Fruit fly (Drosophila melanogaster): ENCODE data around the gene CG32751.

The CG32751 gene

DNA sequence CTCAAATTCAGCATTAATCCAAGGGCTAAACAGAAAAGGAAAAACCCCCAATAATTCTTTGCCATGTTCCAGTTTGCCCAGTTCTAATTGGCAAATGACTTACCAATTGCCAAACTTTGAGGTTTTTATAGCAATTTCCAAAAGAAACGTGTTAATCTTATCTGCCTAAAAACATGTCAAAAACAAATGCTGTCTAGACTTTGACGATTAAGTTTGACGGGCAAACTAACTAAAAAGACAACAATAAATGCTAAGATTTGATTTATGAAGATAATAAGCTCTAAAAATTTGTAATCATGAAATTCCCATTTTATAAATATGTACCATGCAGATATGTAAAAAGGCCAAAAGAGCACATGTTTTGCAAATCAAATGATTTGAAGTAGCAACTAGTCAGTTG is at the start of gene CG32751:
Gene CG32751 (minus strand): TSS at position 101 of the 400 bp plus-strand sequence.
- TF ChIP-seq Sin3A (optimal IDR thresholded peaks at IDR 0.05) (no peak), psq (optimal IDR thresholded peaks at IDR 0.05) (no peak), insv (optimal IDR thresholded peaks at IDR 0.05) (no peak), ttk (optimal IDR thresholded peaks at IDR 0.05) (no peak)

DNA sequence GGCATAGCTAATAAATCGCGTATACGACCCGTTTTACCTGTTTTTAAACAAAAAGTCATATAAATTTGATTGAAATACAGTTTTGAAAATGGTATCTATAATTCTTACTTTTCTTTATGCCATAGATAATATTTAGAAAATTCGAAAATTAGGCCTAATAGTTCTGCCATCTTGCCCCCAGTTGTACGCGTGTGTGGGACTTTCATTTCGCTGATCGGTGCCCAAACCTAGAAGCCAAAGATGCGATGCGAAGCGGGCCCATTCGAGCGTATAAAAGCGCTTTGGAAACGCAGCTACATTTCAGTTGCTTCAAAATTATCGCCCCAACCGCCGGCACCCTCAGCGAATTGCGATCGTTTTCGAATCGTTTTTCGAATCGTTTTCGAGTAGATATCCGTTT is 38.6 kb upstream of the CG32751 start, which contains the start of gene CG14445:
Gene CG14445 (plus strand): TSS at position 301 of the 400 bp plus-strand sequence.
- TF ChIP-seq psq (optimal IDR thresholded peaks at IDR 0.05) (no peak), insv (optimal IDR thresholded peaks at IDR 0.05) (no peak)

DNA sequence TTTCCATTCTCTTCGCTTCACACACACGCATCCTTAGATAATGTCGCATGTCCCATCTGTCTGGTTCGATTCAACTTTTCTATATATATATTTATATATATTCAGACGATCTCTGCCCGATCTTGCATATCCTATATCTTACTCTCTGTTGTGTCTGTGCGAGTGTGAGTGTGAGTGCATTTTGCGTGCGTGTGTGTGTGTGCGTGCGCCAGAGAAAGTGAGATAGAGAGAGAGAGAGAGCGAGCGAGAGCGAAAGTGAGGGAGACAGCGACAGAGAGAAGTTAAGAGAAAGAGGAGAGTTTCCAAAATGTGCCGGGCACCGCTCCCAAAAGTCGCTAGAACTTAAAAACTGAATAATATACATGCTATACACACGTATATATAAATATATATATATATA is 33.3 kb upstream of the CG32751 start:
- TF ChIP-seq h (optimal IDR thresholded peaks at IDR 0.05) (no peak), Myc (optimal IDR thresholded peaks at IDR 0.05) (no peak), insv (optimal IDR thresholded peaks at IDR 0.05) (no peak), Sin3A (optimal IDR thresholded peaks at IDR 0.05) (no peak), psq (optimal IDR thresholded peaks at IDR 0.05) (no peak), ttk (optimal IDR thresholded peaks at IDR 0.05) (no peak)

DNA sequence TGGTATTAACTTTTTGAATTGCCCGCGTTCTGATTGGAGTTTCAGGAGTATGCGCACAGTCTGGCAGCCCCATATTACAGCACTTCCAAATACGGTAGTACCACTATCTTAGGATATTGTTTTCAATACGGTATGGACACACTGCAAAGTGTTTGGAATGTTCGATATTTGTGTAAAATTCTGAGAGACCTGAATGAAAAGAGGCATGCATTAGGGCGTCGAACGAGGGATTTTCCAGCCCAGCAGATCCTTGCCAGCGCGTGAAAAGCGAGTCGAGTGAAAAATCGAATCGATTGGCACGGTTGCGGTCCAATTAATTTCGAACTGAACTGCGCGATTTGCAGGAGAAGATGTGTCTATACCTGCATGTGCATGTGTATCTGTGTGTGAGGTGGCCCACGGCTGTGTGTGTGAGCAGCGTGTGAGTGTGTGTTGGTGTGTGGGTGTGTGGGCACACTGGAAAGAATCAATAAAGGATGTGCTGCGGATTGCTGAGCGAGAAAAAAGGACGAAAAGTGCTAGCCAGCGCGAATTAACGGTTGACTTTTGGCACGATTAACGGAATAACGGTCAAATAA is 27.1 kb upstream of the CG32751 start, which contains the start of gene dtn:
Gene dtn (plus strand): TSS at position 176 of the 578 bp plus-strand sequence.
- no peak for TF ChIP-seq h (optimal IDR thresholded peaks at IDR 0.05)
- TF ChIP-seq insv (optimal IDR thresholded peaks at IDR 0.05) = no peak

DNA sequence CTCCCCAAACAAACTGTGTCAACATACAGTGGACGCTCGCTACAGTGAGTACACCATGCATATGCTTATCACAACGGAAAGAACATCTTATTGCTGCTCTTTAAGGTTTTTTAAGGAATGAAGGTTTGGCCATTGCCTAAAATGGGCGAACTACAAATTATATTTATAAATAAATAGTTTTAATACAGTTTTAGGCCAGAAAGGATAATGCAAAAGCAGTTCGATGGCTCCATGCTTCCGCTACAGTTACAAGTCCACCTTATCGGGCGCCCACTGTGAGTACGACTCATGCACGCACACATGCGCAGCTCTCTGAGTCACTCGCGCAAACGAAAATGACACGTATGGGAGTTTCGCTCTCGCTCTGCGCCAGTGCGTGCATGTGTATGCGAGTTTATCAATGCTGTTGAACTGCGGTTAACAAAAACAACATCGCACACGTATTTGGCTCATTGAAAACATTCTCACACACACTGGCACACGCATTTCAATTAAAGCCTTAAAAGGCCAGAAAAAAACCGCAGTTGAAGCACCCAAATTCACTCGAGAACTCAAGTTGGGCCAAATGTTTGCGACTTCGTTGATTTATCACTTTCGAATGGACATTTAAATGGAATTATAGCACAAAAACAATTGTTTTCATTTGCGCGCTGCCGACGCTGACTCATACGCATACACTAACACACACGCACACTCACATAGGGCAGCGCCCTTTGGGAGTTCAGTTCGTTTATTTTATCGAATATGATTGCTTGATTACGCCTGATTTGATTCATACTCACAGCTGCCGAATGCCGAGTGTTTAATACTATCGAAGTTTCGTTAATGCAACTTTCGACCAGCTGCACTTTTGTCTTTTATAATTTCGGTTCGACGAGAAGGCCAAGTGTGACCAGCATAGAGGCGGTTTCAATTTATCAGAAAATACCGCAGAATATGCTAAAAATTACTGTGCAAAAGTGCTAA is 26.1 kb upstream of the CG32751 start, which contains the start of gene sqh:
Gene sqh (minus strand): TSS at position 916 of the 966 bp plus-strand sequence.
- TF ChIP-seq psq (optimal IDR thresholded peaks at IDR 0.05) (no peak), Myc (optimal IDR thresholded peaks at IDR 0.05) (no peak)

DNA sequence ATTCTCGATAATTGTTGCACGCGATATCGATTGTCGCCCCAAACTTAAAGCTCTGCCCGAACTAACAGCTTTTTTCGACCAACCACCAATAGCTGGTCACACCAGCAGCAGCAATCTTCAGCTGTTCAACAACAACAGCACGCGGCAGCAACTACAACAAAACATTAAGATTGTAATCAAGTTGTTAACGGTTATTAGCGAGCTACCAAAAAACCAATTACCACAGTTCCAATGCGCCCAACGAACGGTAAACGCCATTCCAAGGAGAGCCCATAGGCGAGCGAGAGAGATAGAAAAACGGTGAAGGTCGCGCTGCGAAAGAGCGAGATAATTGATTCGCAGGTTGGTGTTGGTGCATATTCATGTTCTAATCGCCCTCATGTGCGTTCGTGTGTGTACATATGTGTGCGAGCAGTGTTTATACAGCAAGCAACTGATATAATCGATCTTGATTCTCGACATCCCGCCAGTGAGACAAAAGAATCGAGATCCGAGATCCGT is 21.4 kb upstream of the CG32751 start, which contains the start of gene Efr:
Gene Efr (plus strand): TSS at position 113 of the 501 bp plus-strand sequence.
- TF ChIP-seq psq (optimal IDR thresholded peaks at IDR 0.05) = no peak
- no peak for TF ChIP-seq h (optimal IDR thresholded peaks at IDR 0.05)
- no peak for TF ChIP-seq ttk (optimal IDR thresholded peaks at IDR 0.05)
- TF ChIP-seq Myc (optimal IDR thresholded peaks at IDR 0.05) = no peak
- TF ChIP-seq insv (optimal IDR thresholded peaks at IDR 0.05) = no peak
- TF ChIP-seq Sin3A (optimal IDR thresholded peaks at IDR 0.05) = no peak

DNA sequence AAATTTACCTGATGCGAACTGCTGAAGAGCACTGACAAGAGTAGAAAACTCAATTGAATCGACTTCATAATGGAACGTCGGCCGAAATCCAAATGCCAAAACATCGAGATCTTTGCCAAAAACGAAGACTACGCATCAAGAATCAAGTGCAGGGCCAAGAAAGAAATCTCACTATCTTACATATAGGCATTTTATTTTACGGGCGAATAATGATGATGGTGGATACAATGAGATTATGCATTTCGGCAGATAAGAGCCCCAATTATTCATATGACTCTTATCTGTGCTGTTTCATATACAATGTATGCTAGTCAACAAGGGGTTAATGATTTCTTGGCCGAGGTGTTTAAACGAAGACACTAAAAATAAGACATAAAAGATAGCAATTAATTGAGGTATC is 20.8 kb upstream of the CG32751 start, which contains the start of gene Btnd:
Gene Btnd (minus strand): TSS at position 101 of the 400 bp plus-strand sequence.
- TF ChIP-seq Myc (optimal IDR thresholded peaks at IDR 0.05) (no peak), ttk (optimal IDR thresholded peaks at IDR 0.05) (no peak), insv (optimal IDR thresholded peaks at IDR 0.05) (no peak), h (optimal IDR thresholded peaks at IDR 0.05) (no peak), psq (optimal IDR thresholded peaks at IDR 0.05) (no peak), Sin3A (optimal IDR thresholded peaks at IDR 0.05) (no peak)

DNA sequence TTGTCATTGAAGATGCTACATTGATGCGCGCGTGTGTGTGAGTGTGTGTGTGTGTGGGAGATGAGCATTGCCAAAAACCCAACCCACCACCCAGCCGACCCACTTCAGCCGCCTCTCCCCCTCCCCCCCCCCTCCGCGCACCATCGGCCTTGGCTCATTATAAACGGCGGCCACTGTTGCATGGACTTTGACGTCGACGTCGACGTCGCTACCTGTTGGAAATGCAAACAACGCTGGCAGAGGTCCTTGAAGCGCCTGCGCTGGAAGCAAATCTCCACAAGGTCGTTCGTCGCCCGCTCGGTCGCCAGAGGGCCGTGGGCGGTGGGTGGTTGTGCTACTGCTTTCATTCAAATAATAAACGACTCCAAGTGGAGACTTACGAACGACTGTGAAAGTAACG is 18.2 kb upstream of the CG32751 start:
- TF ChIP-seq ttk (optimal IDR thresholded peaks at IDR 0.05) (no peak), h (optimal IDR thresholded peaks at IDR 0.05) (no peak), Myc (optimal IDR thresholded peaks at IDR 0.05) (no peak), psq (optimal IDR thresholded peaks at IDR 0.05) (no peak), Sin3A (optimal IDR thresholded peaks at IDR 0.05) (no peak), insv (optimal IDR thresholded peaks at IDR 0.05) (no peak)

DNA sequence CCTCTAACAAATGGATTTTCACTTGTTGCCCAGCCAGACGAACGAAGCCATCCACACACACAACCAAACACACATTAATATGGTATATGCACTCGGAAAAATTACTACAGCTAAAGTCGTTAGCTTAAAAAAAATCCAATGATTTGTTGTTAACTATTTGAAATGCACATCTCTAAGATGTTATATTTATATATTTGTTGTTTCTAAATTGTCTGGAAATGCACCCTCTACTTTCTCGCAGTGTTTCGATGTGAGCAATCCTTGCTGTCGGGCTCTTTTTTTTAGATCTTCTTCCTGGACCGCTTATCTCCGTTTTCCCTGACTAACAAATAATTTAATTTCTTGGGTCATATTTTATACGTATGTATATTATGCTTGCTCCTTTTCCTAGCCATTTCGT is 6.6 kb upstream of the CG32751 start:
- TF ChIP-seq Sin3A (optimal IDR thresholded peaks at IDR 0.05) (no peak), Myc (optimal IDR thresholded peaks at IDR 0.05) (no peak), insv (optimal IDR thresholded peaks at IDR 0.05) (no peak), ttk (optimal IDR thresholded peaks at IDR 0.05) (no peak), psq (optimal IDR thresholded peaks at IDR 0.05) (no peak), h (optimal IDR thresholded peaks at IDR 0.05) (no peak)

DNA sequence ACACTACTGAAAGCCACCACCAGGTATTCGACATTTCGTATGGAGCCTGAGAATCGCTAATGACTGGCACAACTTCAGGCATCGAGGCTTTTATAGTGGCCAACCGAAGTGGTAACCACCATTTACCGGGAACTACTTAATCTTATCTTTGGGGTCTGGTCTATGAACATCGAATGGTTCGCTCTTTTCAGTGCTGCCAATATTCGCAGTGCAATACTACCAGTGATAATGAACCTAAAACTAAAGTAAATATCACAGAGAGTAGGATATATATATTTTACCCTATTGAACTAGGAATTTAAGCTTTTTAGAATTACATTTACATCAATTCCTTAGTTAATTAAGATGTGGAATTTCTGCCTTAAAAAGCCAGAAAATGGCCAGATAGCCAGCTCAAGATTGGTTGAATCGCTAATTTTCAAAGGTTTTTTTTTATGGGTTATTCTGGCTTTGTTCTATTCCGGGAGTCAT is 4.1 kb upstream of the CG32751 start, which contains the start of gene vanin-like:
Gene vanin-like (minus strand): TSS at position 51 of the 471 bp plus-strand sequence.
- TF ChIP-seq psq (optimal IDR thresholded peaks at IDR 0.05) (no peak), ttk (optimal IDR thresholded peaks at IDR 0.05) (no peak), insv (optimal IDR thresholded peaks at IDR 0.05) (no peak)

DNA sequence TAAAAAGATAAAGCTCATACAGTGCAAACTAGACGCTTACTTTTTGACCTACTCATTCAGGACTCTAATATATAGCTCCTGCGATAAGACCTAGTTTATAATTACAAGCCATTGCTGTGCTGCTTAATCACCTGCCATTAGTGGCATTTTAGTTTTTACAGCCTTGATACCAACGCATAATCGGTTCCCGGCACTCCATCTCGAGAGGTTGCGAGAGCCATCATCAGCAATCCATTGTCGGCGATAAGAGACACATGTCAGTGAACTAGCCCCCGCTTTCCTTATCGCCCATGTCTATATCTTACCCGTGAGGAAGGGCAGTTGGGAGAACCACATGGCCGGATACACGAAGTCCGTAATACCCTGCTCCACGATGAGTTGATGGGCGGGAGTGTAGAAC is 3.0 kb upstream of the CG32751 start:
- TF ChIP-seq insv (optimal IDR thresholded peaks at IDR 0.05) (no peak), Sin3A (optimal IDR thresholded peaks at IDR 0.05) (no peak), Myc (optimal IDR thresholded peaks at IDR 0.05) (no peak), psq (optimal IDR thresholded peaks at IDR 0.05) (no peak), ttk (optimal IDR thresholded peaks at IDR 0.05) (no peak), h (optimal IDR thresholded peaks at IDR 0.05) (no peak)

DNA sequence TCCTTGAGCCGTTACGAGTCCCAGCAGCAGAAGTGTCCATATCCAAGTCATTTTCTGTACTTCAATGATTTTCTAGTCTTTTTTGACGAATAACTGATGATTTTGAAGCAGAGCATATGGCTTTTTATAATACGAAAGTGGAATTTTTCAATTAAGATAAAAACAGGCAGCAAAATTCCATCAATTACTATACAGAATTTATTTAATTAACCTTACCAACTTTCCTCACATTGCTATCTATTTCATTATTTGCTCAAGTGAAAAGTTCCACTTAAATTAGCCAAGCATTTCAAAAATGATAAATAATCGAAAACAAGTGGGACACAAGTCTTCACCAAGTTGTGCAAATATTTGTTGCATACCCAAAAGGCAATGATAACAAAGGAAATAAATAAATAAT is 1.3 kb upstream of the CG32751 start, which contains the start of gene CG43090:
Gene CG43090 (minus strand): TSS at position 101 of the 400 bp plus-strand sequence.
- TF ChIP-seq insv (optimal IDR thresholded peaks at IDR 0.05) (no peak), ttk (optimal IDR thresholded peaks at IDR 0.05) (no peak), Sin3A (optimal IDR thresholded peaks at IDR 0.05) (no peak), h (optimal IDR thresholded peaks at IDR 0.05) (no peak), psq (optimal IDR thresholded peaks at IDR 0.05) (no peak), Myc (optimal IDR thresholded peaks at IDR 0.05) (no peak)
